Worm (Caenorhabditis elegans) whole organism, L4/young adult: Measurements from ENCODE around the gene madf-9.

Experiments
- W03F9.2 ChIP-seq: fragments of 150-350 bp; optimal IDR thresholded peaks from 2 replicates; lab custom pipeline; 2014; ENCODE audit warnings: missing biosample characterization, missing genetic modification characterization
- dao-5 ChIP-seq: sonication (generic microtip); optimal IDR thresholded peaks from 2 replicates; lab custom pipeline; 2016; ENCODE audit warnings: missing genotype, missing genetic modification characterization, moderate library complexity, missing compliant biosample characterization
- him-1 ChIP-seq: sonication (generic microtip); optimal IDR thresholded peaks from 2 replicates; lab custom pipeline; 2016; ENCODE audit warnings: missing genotype, missing genetic modification reagents, missing genetic modification characterization, missing compliant biosample characterization

The madf-9 gene

ce11 chrIV:3647551-3647950 is 10.7 kb downstream of the madf-9 start:
- TF ChIP-seq dao-5 (no peak), him-1 (tag; lab: Kevin White, UChicago) (no peak), W03F9.2 (no peak)

- no peak for TF ChIP-seq W03F9.2
- TF ChIP-seq dao-5 = no peak
- TF ChIP-seq him-1 (tag; lab: Kevin White, UChicago) = no peak
Measured at ce11 chrIV:3648634-3649240, 11.9 kb downstream of the madf-9 start, which contains the start of gene CC8.2. Gene CC8.2 (minus strand): TSS chrIV:3648684.

ce11 chrIV:3652223-3652622 is 15.3 kb downstream of the madf-9 start:
- no peak for TF ChIP-seq dao-5
- TF ChIP-seq him-1 (tag; lab: Kevin White, UChicago) = no peak
- no peak for TF ChIP-seq W03F9.2

- TF ChIP-seq W03F9.2 = no peak
- TF ChIP-seq dao-5 = no peak
- TF ChIP-seq him-1 (tag; lab: Kevin White, UChicago) = no peak
Measured at ce11 chrIV:3652784-3653383, 16.0 kb downstream of the madf-9 start.

ce11 chrIV:3653420-3653823 is 16.5 kb downstream of the madf-9 start:
- TF ChIP-seq him-1 (tag; lab: Kevin White, UChicago) (no peak), dao-5 (no peak), W03F9.2 (no peak)

DNA sequence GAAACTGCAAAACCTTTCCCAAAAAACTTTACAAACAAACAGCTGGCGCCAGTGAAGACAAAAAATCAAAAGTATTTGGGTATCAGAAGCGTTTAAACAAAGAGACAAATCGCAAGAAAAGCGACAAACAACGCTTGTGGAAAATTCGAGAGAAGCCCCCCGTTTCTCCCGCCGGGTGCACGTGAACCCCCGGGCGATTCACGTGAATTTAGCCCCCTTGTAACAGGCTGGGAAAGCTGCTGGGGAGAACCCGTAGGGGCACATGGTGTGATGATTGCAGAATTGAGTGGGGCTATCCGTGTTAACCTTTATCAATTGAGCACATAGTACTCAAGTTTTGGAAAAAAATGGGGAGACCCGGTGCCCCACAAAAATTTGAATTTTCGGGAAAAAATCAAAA is 17.3 kb downstream of the madf-9 start:
- TF ChIP-seq W03F9.2 (no peak), dao-5 (no peak), him-1 (tag; lab: Kevin White, UChicago) (no peak)

DNA sequence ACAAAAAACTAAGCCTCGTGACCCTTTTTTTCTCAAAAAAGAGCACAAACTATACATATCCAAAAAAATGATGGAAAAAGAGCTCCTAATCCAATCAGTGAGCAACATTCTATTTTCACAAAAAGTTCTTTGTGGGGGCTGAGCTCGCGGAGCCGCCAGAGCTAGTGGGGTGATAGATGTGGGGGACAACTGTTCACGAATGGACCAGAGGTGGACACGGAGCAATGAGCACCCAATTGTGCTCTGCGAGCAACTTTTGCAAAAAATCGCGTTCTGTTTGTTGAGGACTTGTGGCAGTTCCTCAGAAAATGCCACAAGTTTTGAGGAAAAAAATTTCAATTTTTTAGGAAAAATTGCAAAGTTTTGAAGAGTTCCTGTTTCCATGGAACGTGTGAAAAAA is 17.9 kb downstream of the madf-9 start:
- no peak for TF ChIP-seq dao-5

- no peak for TF ChIP-seq W03F9.2
Measured at ce11 chrIV:3655896-3656295, 19.0 kb downstream of the madf-9 start.

ce11 chrIV:3659951-3660350 is 23.1 kb downstream of the madf-9 start:
- TF ChIP-seq dao-5 = no peak
- TF ChIP-seq W03F9.2 = no peak
- no peak for TF ChIP-seq him-1 (tag; lab: Kevin White, UChicago)

- TF ChIP-seq W03F9.2 = no peak
Measured at ce11 chrIV:3661117-3661634, 24.3 kb downstream of the madf-9 start.

- no peak for TF ChIP-seq him-1 (tag; lab: Kevin White, UChicago)
- TF ChIP-seq dao-5 = no peak
- no peak for TF ChIP-seq W03F9.2
Measured at ce11 chrIV:3662863-3663262, 26.0 kb downstream of the madf-9 start.

ce11 chrIV:3665089-3665488 is 28.2 kb downstream of the madf-9 start:
- TF ChIP-seq him-1 (tag; lab: Kevin White, UChicago) (no peak), W03F9.2 (no peak), dao-5 (no peak)

- TF ChIP-seq dao-5 (no peak), him-1 (tag; lab: Kevin White, UChicago) (no peak), W03F9.2 (no peak)
Measured at ce11 chrIV:3666543-3666942, 29.7 kb downstream of the madf-9 start.

DNA sequence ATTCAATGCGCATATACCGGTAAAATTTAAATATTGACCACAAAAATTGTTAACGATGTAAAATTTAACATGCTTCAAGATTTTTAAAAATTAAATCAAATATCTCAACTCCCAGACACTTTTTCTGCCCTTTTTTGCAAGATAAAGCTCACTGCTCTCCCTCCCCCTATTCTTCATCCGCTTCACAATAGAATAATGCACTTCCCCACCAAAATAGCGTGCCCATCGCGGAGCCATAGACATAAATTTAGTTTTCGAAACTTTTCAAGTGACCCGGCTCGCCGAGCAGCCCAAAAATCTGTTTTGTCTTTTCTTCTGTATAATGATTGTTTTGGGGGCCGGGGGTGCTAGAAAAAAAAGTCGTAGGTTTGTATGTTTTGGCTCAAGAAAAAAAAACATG is 30.9 kb downstream of the madf-9 start:
- TF ChIP-seq him-1 (tag; lab: Kevin White, UChicago) = no peak
- no peak for TF ChIP-seq dao-5
- TF ChIP-seq W03F9.2 = no peak

- TF ChIP-seq dao-5 = no peak
- TF ChIP-seq him-1 (tag; lab: Kevin White, UChicago) = no peak
- no peak for TF ChIP-seq W03F9.2
Measured at ce11 chrIV:3668603-3669002, 31.7 kb downstream of the madf-9 start, which contains the start of gene fmil-1. Gene fmil-1 (minus strand): TSS chrIV:3668703.

- no peak for TF ChIP-seq dao-5
Measured at ce11 chrIV:3681763-3682162, 44.9 kb downstream of the madf-9 start.
